Worm (Caenorhabditis elegans): ENCODE data around the gene tkt-1.

The tkt-1 gene

DNA sequence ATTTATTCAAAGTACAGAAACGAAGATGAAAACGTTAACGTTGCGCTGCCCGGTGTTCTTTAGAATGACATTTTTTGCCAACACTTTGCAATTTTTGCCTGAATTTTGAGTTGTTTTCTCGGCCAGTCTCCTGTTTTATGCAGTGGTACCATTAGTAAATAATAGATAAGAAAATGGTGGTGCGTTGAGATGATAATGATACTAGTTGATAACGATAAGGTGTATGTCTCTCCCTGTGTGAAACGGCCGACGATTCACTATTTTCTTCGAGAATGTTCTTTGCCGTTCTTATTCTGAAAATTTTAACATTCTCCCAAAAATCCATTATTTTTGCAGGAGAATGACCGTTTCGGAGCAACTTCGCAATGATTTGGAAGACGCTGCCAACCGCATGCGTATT, at the start of gene tkt-1:
TSS of gene tkt-1 (plus strand) at position 337 of the 400 bp plus-strand sequence.
- TF ChIP-seq sea-2 (GFP tag; IDR thresholded peaks at IDR 0.05) (no peak), nhr-80 (tag; optimal IDR thresholded peaks at IDR 0.05) (peak; percentile 74), ets-4 (GFP tag; optimal IDR thresholded peaks at IDR 0.05) (peak; percentile 26), tbp1 (GFP tag; optimal IDR thresholded peaks at IDR 0.05) (peak; percentile 10), F37B4.10 (GFP tag; IDR thresholded peaks at IDR 0.05) (no peak), ekl-4 (GFP tag; IDR thresholded peaks at IDR 0.05) (0 out of 2 replicates have a peak, but pooled peaks have one; percentile 40), hsf-1 (GFP tag; IDR thresholded peaks at IDR 0.05) (peak; percentile 74), cebp-1 (GFP tag; IDR thresholded peaks at IDR 0.05) (no peak), cebp-1 (tag; optimal IDR thresholded peaks at IDR 0.05) (peak; percentile 4), mxl-1 (tag; optimal IDR thresholded peaks at IDR 0.05) (no peak)

- TF ChIP-seq rcor-1 (GFP tag; IDR thresholded peaks at IDR 0.05) (no peak), akir-1 (GFP tag; optimal IDR thresholded peaks at IDR 0.05) (no peak), lir-1 (GFP tag; conservative IDR thresholded peaks at IDR 0.05) (no peak), ztf-22 (GFP tag; optimal IDR thresholded peaks at IDR 0.05) (no peak), F33H1.4 (GFP tag; IDR thresholded peaks at IDR 0.05) (no peak)
Measured at ce11 chrIV:10194345-10194744, 49.1 kb upstream of the tkt-1 start, which contains the start of gene ptrg-1. Gene ptrg-1 (minus strand): TSS chrIV:10194445.

- TF ChIP-seq hmg-1.2 (GFP tag; IDR thresholded peaks at IDR 0.05) (no peak), zim-3 (tag; optimal IDR thresholded peaks at IDR 0.05) (no peak), sptf-2 (GFP tag; optimal IDR thresholded peaks at IDR 0.05) (no peak), ceh-58 (GFP tag; IDR thresholded peaks at IDR 0.05) (no peak), attf-3 (GFP tag; conservative IDR thresholded peaks at IDR 0.05) (no peak), unc-62 (GFP tag; optimal IDR thresholded peaks at IDR 0.05) (no peak), hmg-20 (GFP tag; IDR thresholded peaks at IDR 0.05) (no peak), attf-5 (GFP tag; optimal IDR thresholded peaks at IDR 0.05) (peak; percentile 41), atf-7 (tag; optimal IDR thresholded peaks at IDR 0.05) (no peak), lin-35 (GFP tag; optimal IDR thresholded peaks at IDR 0.05) (no peak), lir-1 (GFP tag; conservative IDR thresholded peaks at IDR 0.05) (no peak), lsl-1 (GFP tag; optimal IDR thresholded peaks at IDR 0.05) (peak; percentile 59), let-607 (tag; optimal IDR thresholded peaks at IDR 0.05) (no peak), nfyb-1 (GFP tag; IDR thresholded peaks at IDR 0.05) (no peak), nfya-2 (GFP tag; IDR thresholded peaks at IDR 0.05) (no peak), snpc-1.1 (tag; optimal IDR thresholded peaks at IDR 0.05; ENCODE audit: insufficient read depth) (no peak), F55B11.4 (tag; optimal IDR thresholded peaks at IDR 0.05; ENCODE audit: borderline replicate concordance, insufficient read depth) (no peak), snpc-4 (GFP tag; optimal IDR thresholded peaks at IDR 0.05) (no peak), snpc-4 (tag; optimal IDR thresholded peaks at IDR 0.05) (no peak), pbrm-1 (GFP tag; IDR thresholded peaks at IDR 0.05) (no peak), ztf-3 (GFP tag; optimal IDR thresholded peaks at IDR 0.05) (no peak), K12H6.12 (tag; optimal IDR thresholded peaks at IDR 0.05) (no peak), bed-2 (GFP tag; IDR thresholded peaks at IDR 0.05) (no peak), Y56A3A.18 (GFP tag; IDR thresholded peaks at IDR 0.05) (no peak), snpc-3.4 (tag; optimal IDR thresholded peaks at IDR 0.05) (no peak), zfh-2 (GFP tag; conservative IDR thresholded peaks at IDR 0.05) (no peak), chd-7 (tag; optimal IDR thresholded peaks at IDR 0.05) (no peak), ceh-27 (GFP tag; optimal IDR thresholded peaks at IDR 0.05) (peak; percentile 16), mxl-1 (tag; optimal IDR thresholded peaks at IDR 0.05) (no peak), D2030.7 (GFP tag; IDR thresholded peaks at IDR 0.05) (no peak), pha-4 (tag; optimal IDR thresholded peaks at IDR 0.05) (no peak), lsy-27 (tag; optimal IDR thresholded peaks at IDR 0.05; ENCODE audit: borderline replicate concordance, insufficient read depth) (no peak)
Measured at ce11 chrIV:10197317-10197867, 46.0 kb upstream of the tkt-1 start, which contains the start of gene gon-4. Gene gon-4 (plus strand): TSS chrIV:10197817.

Measured in whole organism, young adult.